Fruit fly (Drosophila melanogaster) whole organism, embryonic: ENCODE measurements around the gene CG31495.
A peak's percentile ranks its signal among the peaks of the same experiment; 100 is the strongest.

ENCODE experiments used
- Awh ChIP-seq: fragments of 200-800 bp; sonication (Bioruptor generic); IDR thresholded peaks from 2 replicates; pipeline ENCODE4, ENCODE4 v1.3.6; 2022; ENCODE audit warnings: missing biosample characterization, missing genetic modification characterization
- CG10543 ChIP-seq: fragments of 200-800 bp; sonication (Bioruptor generic); optimal IDR thresholded peaks from 3 replicates; lab custom pipeline; 2017; ENCODE audit warnings: missing biosample characterization, mild to moderate bottlenecking, missing genetic modification characterization, moderate library complexity
- CG10979 ChIP-seq: fragments of 200-800 bp; sonication (Bioruptor generic); optimal IDR thresholded peaks from 2 replicates; lab custom pipeline; 2018; ENCODE audit warnings: missing biosample characterization, mild to moderate bottlenecking, missing genetic modification characterization, moderate library complexity
- CG13424 ChIP-seq: fragments of 200-800 bp; sonication (Bioruptor generic); optimal IDR thresholded peaks from 2 replicates; lab custom pipeline; 2019; ENCODE audit warnings: missing biosample characterization, mild to moderate bottlenecking, missing genetic modification characterization, moderate library complexity
- CG14667 ChIP-seq: fragments of 200-800 bp; sonication (Bioruptor generic); IDR thresholded peaks from 2 replicates; pipeline ENCODE4 v1.3.6; 2022; ENCODE audit warnings: missing biosample characterization, missing genetic modification characterization
- CG14710 ChIP-seq: fragments of 200-800 bp; sonication (Bioruptor generic); optimal IDR thresholded peaks from 3 replicates; lab custom pipeline; 2019; ENCODE audit warnings: missing biosample characterization, mild to moderate bottlenecking, missing genetic modification characterization, moderate library complexity
- CG17328 ChIP-seq: fragments of 200-800 bp; sonication (Bioruptor generic); IDR thresholded peaks from 2 replicates; pipeline ENCODE4 v1.3.6; 2022; ENCODE audit warnings: missing biosample characterization, missing genetic modification characterization
- CG17361 ChIP-seq: fragments of 200-800 bp; sonication (Bioruptor generic); IDR thresholded peaks from 3 replicates; pipeline ENCODE4 v1.3.6; 2022; ENCODE audit warnings: missing biosample characterization, missing genetic modification characterization
- CG17802 ChIP-seq: fragments of 200-800 bp; sonication (Bioruptor generic); optimal IDR thresholded peaks from 2 replicates; lab custom pipeline; 2018; ENCODE audit warnings: missing biosample characterization, mild to moderate bottlenecking, missing genetic modification characterization, moderate library complexity
- CG2202 ChIP-seq: fragments of 200-800 bp; sonication (Bioruptor generic); optimal IDR thresholded peaks from 2 replicates; lab custom pipeline; 2018; ENCODE audit warnings: missing biosample characterization, mild to moderate bottlenecking, missing genetic modification characterization
- CG2678 ChIP-seq: fragments of 200-800 bp; sonication (Bioruptor generic); optimal IDR thresholded peaks from 3 replicates; lab custom pipeline; 2019; ENCODE audit warnings: missing biosample characterization, mild to moderate bottlenecking, missing genetic modification characterization, moderate library complexity
- CG30403 ChIP-seq: fragments of 200-800 bp; sonication (Bioruptor generic); optimal IDR thresholded peaks from 3 replicates; lab custom pipeline; 2016; ENCODE audit warnings: missing biosample characterization, missing genetic modification characterization
- CG31441 ChIP-seq: fragments of 200-800 bp; sonication (Bioruptor generic); IDR thresholded peaks from 2 replicates; pipeline ENCODE4 v1.3.6; 2022; ENCODE audit warnings: missing biosample characterization, missing genetic modification characterization
- CG33557 ChIP-seq: fragments of 200-800 bp; sonication (Bioruptor generic); optimal IDR thresholded peaks from 2 replicates; lab custom pipeline; 2019; ENCODE audit warnings: missing biosample characterization, mild to moderate bottlenecking, missing genetic modification characterization, moderate library complexity
- CG43689 ChIP-seq: fragments of 200-800 bp; sonication (Bioruptor generic); IDR thresholded peaks from 2 replicates; pipeline ENCODE4 v1.3.6; 2022; ENCODE audit warnings: missing biosample characterization, missing genetic modification characterization
- CG4617 ChIP-seq: fragments of 200-800 bp; sonication (Bioruptor generic); optimal IDR thresholded peaks from 3 replicates; lab custom pipeline; 2016; ENCODE audit warnings: missing biosample characterization, missing genetic modification characterization, borderline replicate concordance
- CG4820 ChIP-seq: fragments of 200-800 bp; sonication (Bioruptor generic); optimal IDR thresholded peaks from 3 replicates; lab custom pipeline; 2016; ENCODE audit warnings: missing biosample characterization, missing genetic modification characterization
- CG6254 ChIP-seq: fragments of 200-800 bp; sonication (Bioruptor generic); optimal IDR thresholded peaks from 3 replicates; lab custom pipeline; 2017; ENCODE audit warnings: mild to moderate bottlenecking, missing biosample characterization, missing genetic modification reagents, missing genetic modification characterization
- CG6791 ChIP-seq: fragments of 200-800 bp; sonication (Bioruptor generic); IDR thresholded peaks from 3 replicates; pipeline ENCODE4 v1.3.6; 2022; ENCODE audit warnings: missing biosample characterization, missing genetic modification characterization; ENCODE audit not compliant: partially characterized antibody
- CG7556 ChIP-seq: fragments of 200-800 bp; sonication (Bioruptor generic); optimal IDR thresholded peaks from 2 replicates; lab custom pipeline; 2017; ENCODE audit warnings: missing biosample characterization, mild to moderate bottlenecking, missing genetic modification characterization
- CG7786 ChIP-seq: fragments of 200-800 bp; sonication (Bioruptor generic); optimal IDR thresholded peaks from 2 replicates; lab custom pipeline; 2016; ENCODE audit warnings: missing biosample characterization, missing genetic modification characterization
- CG7839 ChIP-seq: fragments of 200-800 bp; sonication (Bioruptor generic); optimal IDR thresholded peaks from 3 replicates; lab custom pipeline; 2018; ENCODE audit warnings: missing biosample characterization, mild to moderate bottlenecking, missing genetic modification characterization, moderate library complexity
- CG9437 ChIP-seq: fragments of 200-800 bp; sonication (Bioruptor generic); optimal IDR thresholded peaks from 2 replicates; lab custom pipeline; 2018; ENCODE audit warnings: missing biosample characterization, mild to moderate bottlenecking, missing genetic modification characterization
- Chrac-16 ChIP-seq: fragments of 200-800 bp; sonication (Bioruptor generic); optimal IDR thresholded peaks from 3 replicates; lab custom pipeline; 2016; ENCODE audit warnings: missing biosample characterization, missing genetic modification characterization
- CoRest ChIP-seq: fragments of 200-800 bp; sonication (Bioruptor generic); optimal IDR thresholded peaks from 3 replicates; lab custom pipeline; 2018; ENCODE audit warnings: missing biosample characterization, mild to moderate bottlenecking, missing genetic modification characterization, moderate library complexity
- D ChIP-seq, 2 experiments: fragments of 200-800 bp in 1 of 2; fragments of >200 bp in 1 of 2; sonication (Bioruptor generic) in 1 of 2; optimal IDR thresholded peaks; 2 replicates in 1 of 2; 3 replicates in 1 of 2; lab custom pipeline; 2017; ENCODE audit warnings: mild to moderate bottlenecking in 1 of 2, missing biosample characterization in 1 of 2, missing genetic modification characterization in 1 of 2, missing genetic modification reagents in 1 of 2
- E2f2 ChIP-seq: fragments of 200-800 bp; sonication (Bioruptor generic); IDR thresholded peaks from 2 replicates; pipeline ENCODE4 v1.3.6; 2022; ENCODE audit warnings: missing biosample characterization, missing genetic modification characterization
- Jarid2 ChIP-seq: fragments of 200-800 bp; sonication (Bioruptor generic); optimal IDR thresholded peaks from 3 replicates; lab custom pipeline; 2017; ENCODE audit warnings: mild to moderate bottlenecking, missing biosample characterization, missing genetic modification reagents, missing genetic modification characterization
- Max ChIP-seq: fragments of 200-800 bp; sonication (Bioruptor generic); optimal IDR thresholded peaks from 2 replicates; lab custom pipeline; 2016; ENCODE audit warnings: missing biosample characterization, mild to moderate bottlenecking, missing genetic modification characterization
- Oli ChIP-seq: fragments of 200-800 bp; sonication (Bioruptor generic); optimal IDR thresholded peaks from 2 replicates; lab custom pipeline; 2018; ENCODE audit warnings: missing biosample characterization, mild to moderate bottlenecking, missing genetic modification characterization, moderate library complexity
- PHDP ChIP-seq: fragments of 200-800 bp; sonication (Bioruptor generic); optimal IDR thresholded peaks from 3 replicates; lab custom pipeline; 2018; ENCODE audit warnings: missing biosample characterization, mild to moderate bottlenecking, missing genetic modification characterization, moderate library complexity
- Poxn ChIP-seq: fragments of 200-800 bp; sonication (Bioruptor generic); IDR thresholded peaks from 2 replicates; pipeline ENCODE4 v1.3.6; 2022; ENCODE audit warnings: missing biosample characterization, missing genetic modification characterization
- Ptx1 ChIP-seq: fragments of 200-800 bp; sonication (Bioruptor generic); IDR thresholded peaks from 2 replicates; pipeline ENCODE4 v1.3.6; 2022; ENCODE audit warnings: missing biosample characterization, missing genetic modification characterization
- Sox100B ChIP-seq: fragments of 200-800 bp; sonication (Bioruptor generic); optimal IDR thresholded peaks from 3 replicates; lab custom pipeline; 2018; ENCODE audit warnings: missing biosample characterization, mild to moderate bottlenecking, missing genetic modification characterization
- Vsx1 ChIP-seq: fragments of 200-800 bp; sonication (Bioruptor generic); optimal IDR thresholded peaks from 2 replicates; lab custom pipeline; 2017; ENCODE audit warnings: missing biosample characterization, mild to moderate bottlenecking, missing genetic modification characterization, missing genetic modification reagents
- croc ChIP-seq: fragments of 200-800 bp; sonication (Bioruptor generic); conservative IDR thresholded peaks from 3 replicates; pipeline ENCODE4 v1.3.6; 2022; ENCODE audit warnings: missing biosample characterization, missing genetic modification characterization
- disco-r ChIP-seq: fragments of 200-800 bp; sonication (Bioruptor generic); optimal IDR thresholded peaks from 2 replicates; lab custom pipeline; 2016; ENCODE audit warnings: missing biosample characterization, missing genetic modification characterization
- en ChIP-seq: fragments of 200-800 bp; sonication (Bioruptor generic); optimal IDR thresholded peaks from 2 replicates; lab custom pipeline; 2016; ENCODE audit warnings: missing biosample characterization, missing genetic modification characterization
- fd96Cb ChIP-seq: fragments of 200-800 bp; sonication (Bioruptor generic); optimal IDR thresholded peaks from 2 replicates; lab custom pipeline; 2018; ENCODE audit warnings: missing biosample characterization, mild to moderate bottlenecking, missing genetic modification characterization, moderate library complexity
- gfzf ChIP-seq: fragments of 200-800 bp; sonication (Bioruptor generic); optimal IDR thresholded peaks from 2 replicates; lab custom pipeline; 2016; ENCODE audit warnings: missing biosample characterization, mild to moderate bottlenecking, missing genetic modification characterization, moderate library complexity
- ind ChIP-seq: fragments of 200-800 bp; sonication (Bioruptor generic); optimal IDR thresholded peaks from 3 replicates; lab custom pipeline; 2016; ENCODE audit warnings: missing biosample characterization, missing genetic modification characterization
- jumu ChIP-seq: fragments of 200-800 bp; sonication (Bioruptor generic); optimal IDR thresholded peaks from 3 replicates; lab custom pipeline; 2016; ENCODE audit warnings: missing biosample characterization, missing genetic modification characterization
- nerfin-1 ChIP-seq: fragments of 200-800 bp; sonication (Bioruptor generic); optimal IDR thresholded peaks from 3 replicates; lab custom pipeline; 2019; ENCODE audit warnings: missing biosample characterization, mild to moderate bottlenecking, missing genetic modification characterization, moderate library complexity
- prd ChIP-seq, 3 experiments: fragments of >200 bp in 2 of 3; fragments of 200-800 bp in 1 of 3; sonication (Bioruptor generic) in 1 of 3; optimal IDR thresholded peaks in 2 of 3; IDR thresholded peaks in 1 of 3; 2 replicates in 2 of 3; 3 replicates in 1 of 3; pipeline versions ENCODE4 v1.3.6 to Lab custom; 2017 to 2022; ENCODE audit warnings: missing biosample characterization in 1 of 3, missing genetic modification characterization in 1 of 3
- slbo ChIP-seq: fragments of 200-800 bp; sonication (Bioruptor generic); IDR thresholded peaks from 2 replicates; pipeline ENCODE4 v1.3.6; 2022; ENCODE audit warnings: missing biosample characterization, missing genetic modification characterization
- slp2 ChIP-seq: fragments of 200-800 bp; sonication (Bioruptor generic); optimal IDR thresholded peaks from 2 replicates; lab custom pipeline; 2016; ENCODE audit warnings: missing biosample characterization, missing genetic modification characterization
- tgo ChIP-seq: fragments of 200-800 bp; sonication (Bioruptor generic); IDR thresholded peaks from 3 replicates; pipeline ENCODE4 v1.3.6; 2022; ENCODE audit warnings: missing biosample characterization, missing genetic modification characterization
- trem ChIP-seq: fragments of 200-800 bp; optimal IDR thresholded peaks from 3 replicates; lab custom pipeline; 2019; ENCODE audit warnings: missing biosample characterization, mild to moderate bottlenecking, missing genetic modification characterization, moderate library complexity
- unpg ChIP-seq: fragments of 200-800 bp; sonication (Bioruptor generic); optimal IDR thresholded peaks from 3 replicates; lab custom pipeline; 2018; ENCODE audit warnings: missing biosample characterization, mild to moderate bottlenecking, missing genetic modification characterization, moderate library complexity
- vvl ChIP-seq: fragments of 200-800 bp; sonication (Bioruptor generic); IDR thresholded peaks from 2 replicates; pipeline ENCODE4 v1.3.6; 2022; ENCODE audit warnings: missing biosample characterization, missing genetic modification characterization

Gene CG31495

DNA sequence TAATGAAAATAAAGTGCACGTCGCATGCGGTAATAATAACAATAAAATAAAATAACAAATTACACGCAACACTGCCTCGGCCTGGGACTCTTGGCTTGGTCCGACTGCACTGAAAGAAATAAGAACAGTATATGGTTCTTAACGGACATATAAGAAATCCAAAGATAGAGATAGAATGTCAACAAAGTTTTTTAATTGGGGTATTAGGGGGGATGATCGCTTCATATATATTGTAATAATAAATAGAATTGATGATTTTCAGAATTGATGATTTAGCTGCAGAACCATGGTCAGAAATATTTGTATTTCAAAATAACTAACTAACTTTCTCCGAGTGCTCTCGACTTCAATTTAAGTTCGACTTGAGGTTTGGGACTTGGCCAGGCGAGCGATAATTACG, 43.7 kb downstream of the CG31495 start (continued):
- peak; percentile 12 for TF ChIP-seq Jarid2
- peak; percentile 2 for TF ChIP-seq CG4820 (GFP tag; lab: Kevin White, UChicago)
- TF ChIP-seq CG7786 = no peak
- no peak for TF ChIP-seq jumu
- no peak for TF ChIP-seq Vsx1 (GFP tag; lab: Kevin White, UChicago)
- TF ChIP-seq CG7556 (GFP tag; lab: Kevin White, UChicago) = peak; percentile 12
- TF ChIP-seq CG13424 (tag; lab: Kevin White, UChicago) = peak; percentile 13
- no peak for TF ChIP-seq CG9437 (GFP tag; lab: Kevin White, UChicago)
- no peak for TF ChIP-seq disco-r (GFP tag; lab: Kevin White, UChicago)
- TF ChIP-seq CG6254 (GFP tag; lab: Kevin White, UChicago) = peak; percentile 47
- TF ChIP-seq PHDP (tag; lab: Kevin White, UChicago) = peak; percentile 39
- TF ChIP-seq Poxn (GFP tag; lab: Robert Waterston, UW) = no peak
- peak; percentile 38 for TF ChIP-seq fd96Cb
- no peak for TF ChIP-seq prd (optimal IDR thresholded peaks at IDR 0.05; lab: Kevin White, UChicago)
- peak; percentile 31; the same call in 1 of the 3 replicates for TF ChIP-seq prd (GFP tag; IDR thresholded peaks at IDR 0.05; lab: Robert Waterston, UW)
- TF ChIP-seq Ptx1 = no peak
- TF ChIP-seq CG17802 (tag; lab: Kevin White, UChicago) = peak; percentile 2
- peak; percentile 33 for TF ChIP-seq Sox100B (GFP tag; lab: Kevin White, UChicago)
- peak; percentile 38 for TF ChIP-seq trem
- TF ChIP-seq CG33557 (GFP tag; lab: Kevin White, UChicago) = peak; percentile 31
- no peak for TF ChIP-seq gfzf
- TF ChIP-seq nerfin-1 = peak; percentile 30
- no peak for TF ChIP-seq CG4617 (GFP tag; lab: Kevin White, UChicago)
- no peak for TF ChIP-seq croc (GFP tag; lab: Robert Waterston, UW)
- TF ChIP-seq CG30403 (GFP tag; lab: Kevin White, UChicago) = peak; percentile 32
- no peak for TF ChIP-seq CG10543
- no peak for TF ChIP-seq Max (GFP tag; lab: Kevin White, UChicago)
- no peak for TF ChIP-seq ind (GFP tag; lab: Kevin White, UChicago)
- TF ChIP-seq D (optimal IDR thresholded peaks at IDR 0.05; lab: Kevin White, UChicago) = no peak
- TF ChIP-seq D (GFP tag; optimal IDR thresholded peaks at IDR 0.05; lab: Kevin White, UChicago) = peak; percentile 48
- no peak for TF ChIP-seq slbo (GFP tag; lab: Robert Waterston, UW)
- no peak for TF ChIP-seq CG43689
- TF ChIP-seq tgo (GFP tag; lab: Robert Waterston, UW) = no peak
- TF ChIP-seq CG2202 (tag; lab: Kevin White, UChicago) = peak; percentile 8
- peak; percentile 28 for TF ChIP-seq CoRest (tag; lab: Kevin White, UChicago)
- TF ChIP-seq Awh (GFP tag; lab: Robert Waterston, UW) = no peak
- TF ChIP-seq CG6791 (GFP tag; lab: Robert Waterston, UW) = no peak
- TF ChIP-seq Chrac-16 = no peak
- TF ChIP-seq CG14667 (GFP tag; lab: Robert Waterston, UW) = no peak
- TF ChIP-seq E2f2 (GFP tag; lab: Robert Waterston, UW) = no peak
- TF ChIP-seq slp2 (GFP tag; lab: Kevin White, UChicago) = no peak
- TF ChIP-seq Oli (tag; lab: Kevin White, UChicago) = peak; percentile 30
- TF ChIP-seq CG10979 (tag; lab: Kevin White, UChicago) = peak; percentile 76
- peak; percentile 24; the same call in 1 of the 2 replicates for TF ChIP-seq CG17328
- TF ChIP-seq unpg (GFP tag; lab: Kevin White, UChicago) = peak; percentile 32
- TF ChIP-seq vvl (GFP tag; lab: Robert Waterston, UW) = no peak
- TF ChIP-seq en (GFP tag; lab: Kevin White, UChicago) = no peak
- peak; percentile 60 for TF ChIP-seq CG31441 (GFP tag; lab: Robert Waterston, UW)
- TF ChIP-seq CG17361 (GFP tag; lab: Robert Waterston, UW) = peak; percentile 57
- TF ChIP-seq CG2678 (tag; lab: Kevin White, UChicago) = peak; percentile 54
- peak; percentile 60 for TF ChIP-seq CG14710
- TF ChIP-seq CG7839 (tag; lab: Kevin White, UChicago) = peak; percentile 30
